Worm (Caenorhabditis elegans) whole organism, late embryonic: ENCODE measurements around the gene F20A1.2.
A peak's percentile ranks its signal among the peaks of the same experiment; 100 is the strongest.

Experiments
- C38D4.7 ChIP-seq: fragments of 200-800 bp; sonication (Bioruptor generic); optimal IDR thresholded peaks from 2 replicates; lab custom pipeline; 2018; ENCODE audit warnings: mild to moderate bottlenecking, missing genetic modification characterization, moderate library complexity, missing compliant biosample characterization
- Y22D7AL.16 ChIP-seq: sonication (generic microtip); optimal IDR thresholded peaks from 2 replicates; lab custom pipeline; 2016; ENCODE audit warnings: missing genetic modification characterization, missing compliant biosample characterization
- ceh-2 ChIP-seq: sonication (generic microtip); optimal IDR thresholded peaks from 2 replicates; lab custom pipeline; 2016; ENCODE audit warnings: missing genotype, missing genetic modification characterization, missing compliant biosample characterization
- ceh-22 ChIP-seq: sonication (generic microtip); optimal IDR thresholded peaks from 2 replicates; lab custom pipeline; 2017; ENCODE audit warnings: missing biosample characterization, missing genetic modification characterization
- ceh-30 ChIP-seq: fragments of 150-350 bp; optimal IDR thresholded peaks from 2 replicates; lab custom pipeline; 2014; ENCODE audit warnings: missing biosample characterization, missing genetic modification characterization
- ceh-34 ChIP-seq: sonication (generic microtip); optimal IDR thresholded peaks from 2 replicates; lab custom pipeline; 2016; ENCODE audit warnings: mild to moderate bottlenecking, missing genetic modification characterization, missing compliant biosample characterization
- ceh-9 ChIP-seq: sonication (generic microtip); optimal IDR thresholded peaks from 2 replicates; lab custom pipeline; 2016; ENCODE audit warnings: mild to moderate bottlenecking, missing genetic modification characterization, inconsistent platforms, missing compliant biosample characterization
- che-1 ChIP-seq: sonication (generic microtip); optimal IDR thresholded peaks from 2 replicates; lab custom pipeline; 2016; ENCODE audit warnings: mild to moderate bottlenecking, missing genetic modification characterization, missing compliant biosample characterization
- elt-2 ChIP-seq: sonication (generic microtip); optimal IDR thresholded peaks from 2 replicates; lab custom pipeline; 2016; ENCODE audit warnings: missing genetic modification reagents, missing genetic modification characterization, missing compliant biosample characterization
- elt-4 ChIP-seq: sonication (generic microtip); optimal IDR thresholded peaks from 2 replicates; lab custom pipeline; 2016; ENCODE audit warnings: missing genetic modification characterization, missing compliant biosample characterization
- ets-4 ChIP-seq: sonication (generic microtip); optimal IDR thresholded peaks from 2 replicates; lab custom pipeline; 2016; ENCODE audit warnings: missing genetic modification characterization, missing compliant biosample characterization
- hlh-13 ChIP-seq: fragments of 200-800 bp; sonication (Bioruptor generic); optimal IDR thresholded peaks from 2 replicates; lab custom pipeline; 2018; ENCODE audit warnings: mild to moderate bottlenecking, missing genetic modification characterization, missing compliant biosample characterization
- hlh-15 ChIP-seq: sonication (generic microtip); optimal IDR thresholded peaks from 2 replicates; lab custom pipeline; 2016; ENCODE audit warnings: missing genetic modification characterization, missing compliant biosample characterization
- hlh-6 ChIP-seq: sonication (generic microtip); optimal IDR thresholded peaks from 2 replicates; lab custom pipeline; 2016; ENCODE audit warnings: missing genotype, missing genetic modification characterization, missing compliant biosample characterization
- lim-6 ChIP-seq: sonication (generic microtip); optimal IDR thresholded peaks from 2 replicates; lab custom pipeline; 2016; ENCODE audit warnings: missing genetic modification characterization, missing compliant biosample characterization
- nfya-1 ChIP-seq: sonication (generic microtip); optimal IDR thresholded peaks from 2 replicates; lab custom pipeline; 2017; ENCODE audit warnings: missing genetic modification characterization, mild to moderate bottlenecking, missing compliant biosample characterization, antibody characterized with exemption, moderate library complexity
- pag-3 ChIP-seq: sonication (generic microtip); optimal IDR thresholded peaks from 2 replicates; lab custom pipeline; 2016; ENCODE audit warnings: missing compliant biosample characterization, missing genetic modification characterization, borderline replicate concordance
- pha-4 ChIP-seq: fragments of 150-350 bp; optimal IDR thresholded peaks from 2 replicates; lab custom pipeline; 2018; ENCODE audit warnings: missing biosample characterization, missing genetic modification reagents, missing genetic modification characterization
- pros-1 ChIP-seq: fragments of 150-350 bp; optimal IDR thresholded peaks from 2 replicates; lab custom pipeline; 2014; ENCODE audit warnings: missing biosample characterization, missing genetic modification reagents, missing genetic modification characterization
- ref-2 ChIP-seq: sonication (generic microtip); optimal IDR thresholded peaks from 2 replicates; lab custom pipeline; 2016; ENCODE audit warnings: missing genetic modification characterization, missing compliant biosample characterization
- rnt-1 ChIP-seq: sonication (generic microtip); optimal IDR thresholded peaks from 2 replicates; lab custom pipeline; 2016; ENCODE audit warnings: missing genetic modification characterization, missing compliant biosample characterization
- tbx-2 ChIP-seq: sonication (generic microtip); optimal IDR thresholded peaks from 2 replicates; lab custom pipeline; 2016; ENCODE audit warnings: missing genetic modification characterization, missing compliant biosample characterization
- tbx-7 ChIP-seq: sonication (generic microtip); optimal IDR thresholded peaks from 2 replicates; lab custom pipeline; 2016; ENCODE audit warnings: missing genotype, missing genetic modification characterization, missing compliant biosample characterization
- unc-3 ChIP-seq, 2 experiments: fragments of 200-800 bp in 1 of 2; sonication (Bioruptor generic) in 1 of 2; sonication (generic microtip) in 1 of 2; conservative IDR thresholded peaks in 1 of 2; optimal IDR thresholded peaks in 1 of 2; 2 replicates each; pipeline versions ENCODE4 v1.3.6 to Lab custom; 2016 to 2022; ENCODE audit warnings: missing compliant biosample characterization in 2 of 2, missing genetic modification characterization in 2 of 2, missing genetic modification reagents in 1 of 2
- unc-55 ChIP-seq: sonication (generic microtip); optimal IDR thresholded peaks from 2 replicates; lab custom pipeline; 2017; ENCODE audit warnings: missing biosample characterization, missing genetic modification reagents, missing genetic modification characterization
- ztf-16 ChIP-seq: sonication (generic microtip); optimal IDR thresholded peaks from 2 replicates; lab custom pipeline; 2017; ENCODE audit warnings: missing genetic modification characterization, missing compliant biosample characterization

F20A1.2 gene

ce11 chrV:7093720-7094401, 47.8 kb downstream of the F20A1.2 start, which contains the start of gene nhr-135:
TSS of gene nhr-135 (minus strand) at chrV:7093770.
- TF ChIP-seq elt-2 (tag; lab: Kevin White, UChicago) (peak; percentile 8), hlh-13 (GFP tag; lab: Kevin White, UChicago) (no peak)

DNA sequence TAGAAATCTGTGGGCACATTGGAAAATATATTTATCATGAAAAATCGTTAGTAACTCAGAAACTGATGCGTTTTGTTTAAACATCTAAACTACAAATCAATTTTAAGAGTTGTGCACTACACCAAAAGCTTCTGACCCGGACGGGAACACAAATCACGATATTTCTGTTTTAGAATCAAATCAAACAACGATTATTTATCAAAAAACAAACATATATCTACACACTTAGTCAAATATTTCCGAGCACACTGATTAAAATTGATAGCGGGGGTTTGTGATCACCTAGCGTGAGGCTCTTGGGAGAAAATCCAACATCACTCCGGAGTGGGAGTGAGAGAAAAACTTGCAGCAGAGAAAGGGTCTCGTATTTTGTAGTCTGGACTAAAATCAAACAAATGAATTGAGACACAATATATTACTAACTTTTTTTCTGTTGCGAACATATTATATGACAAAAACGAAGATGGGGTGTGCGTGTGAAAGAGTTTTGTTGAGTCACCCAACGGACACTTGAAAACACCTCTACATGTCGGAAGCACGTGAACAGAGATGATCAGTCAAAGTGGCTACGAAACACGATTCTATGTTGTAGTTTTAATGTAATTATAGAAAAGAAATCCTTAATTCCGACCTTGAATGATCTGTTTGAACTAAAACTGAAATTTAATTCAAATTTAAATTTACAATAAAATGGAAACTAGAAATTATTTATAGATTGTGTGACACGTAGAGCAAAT, 49.3 kb downstream of the F20A1.2 start:
- no peak for TF ChIP-seq unc-3 (GFP tag; conservative IDR thresholded peaks at IDR 0.05; lab: Robert Waterston, UW)
- TF ChIP-seq unc-3 (tag; optimal IDR thresholded peaks at IDR 0.05; lab: Kevin White, UChicago) = no peak
- TF ChIP-seq ets-4 (tag; lab: Kevin White, UChicago) = no peak
- no peak for TF ChIP-seq hlh-13 (GFP tag; lab: Kevin White, UChicago)
- no peak for TF ChIP-seq lim-6 (tag; lab: Kevin White, UChicago)
- no peak for TF ChIP-seq unc-55
- TF ChIP-seq ceh-30 (tag; lab: Kevin White, UChicago) = no peak
- no peak for TF ChIP-seq ceh-2 (tag; lab: Kevin White, UChicago)
- no peak for TF ChIP-seq pag-3 (tag; lab: Kevin White, UChicago)
- TF ChIP-seq pha-4 (tag; lab: Kevin White, UChicago) = no peak
- no peak for TF ChIP-seq ref-2 (tag; lab: Kevin White, UChicago)
- no peak for TF ChIP-seq Y22D7AL.16 (tag; lab: Kevin White, UChicago)
- no peak for TF ChIP-seq elt-4 (tag; lab: Kevin White, UChicago)
- TF ChIP-seq che-1 (tag; lab: Kevin White, UChicago) = no peak
- TF ChIP-seq nfya-1 (tag; lab: Kevin White, UChicago) = no peak
- TF ChIP-seq ztf-16 (tag; lab: Kevin White, UChicago) = no peak
- TF ChIP-seq rnt-1 (tag; lab: Kevin White, UChicago) = no peak
- no peak for TF ChIP-seq ceh-22 (tag; lab: Kevin White, UChicago)

ce11 chrV:7096129-7096730, 50.1 kb downstream of the F20A1.2 start:
- TF ChIP-seq ceh-34 (no peak), ceh-9 (tag; lab: Kevin White, UChicago) (no peak), hlh-15 (tag; lab: Kevin White, UChicago) (no peak), C38D4.7 (GFP tag; lab: Kevin White, UChicago) (no peak), nfya-1 (tag; lab: Kevin White, UChicago) (no peak)

ce11 chrV:7096811-7097210, 50.7 kb downstream of the F20A1.2 start:
- TF ChIP-seq pros-1 = no peak
- no peak for TF ChIP-seq hlh-13 (GFP tag; lab: Kevin White, UChicago)
- no peak for TF ChIP-seq pag-3 (tag; lab: Kevin White, UChicago)
- no peak for TF ChIP-seq tbx-2 (tag; lab: Kevin White, UChicago)
- TF ChIP-seq tbx-7 (tag; lab: Kevin White, UChicago) = no peak
- no peak for TF ChIP-seq ztf-16 (tag; lab: Kevin White, UChicago)
- TF ChIP-seq hlh-6 = no peak
